Fruit fly (Drosophila melanogaster) whole organism, embryonic: ENCODE measurements around the gene CG7766.

ENCODE experiments used
- Abd-B ChIP-seq: fragments of 200-800 bp; sonication (Bioruptor generic); optimal IDR thresholded peaks from 2 replicates; lab custom pipeline; 2018; ENCODE audit warnings: missing biosample characterization, mild to moderate bottlenecking, missing genetic modification characterization, moderate library complexity
- Blimp-1 ChIP-seq: fragments of 200-800 bp; sonication (Bioruptor generic); optimal IDR thresholded peaks from 3 replicates; lab custom pipeline; 2018; ENCODE audit warnings: missing biosample characterization, missing genetic modification characterization, mild to moderate bottlenecking, moderate library complexity, missing genetic modification reagents
- CG10147 ChIP-seq: fragments of 200-800 bp; sonication (Bioruptor generic); optimal IDR thresholded peaks from 2 replicates; lab custom pipeline; 2019; ENCODE audit warnings: missing biosample characterization, mild to moderate bottlenecking, missing genetic modification characterization, moderate library complexity
- CG10209 ChIP-seq: fragments of 200-800 bp; sonication (Bioruptor generic); optimal IDR thresholded peaks from 3 replicates; lab custom pipeline; 2017; ENCODE audit warnings: missing biosample characterization, mild to moderate bottlenecking, missing genetic modification characterization, missing genetic modification reagents
- CG10267 ChIP-seq: fragments of 200-800 bp; sonication (Bioruptor generic); optimal IDR thresholded peaks from 2 replicates; lab custom pipeline; 2018; ENCODE audit warnings: missing biosample characterization, mild to moderate bottlenecking, missing genetic modification characterization, moderate library complexity
- CG12104 ChIP-seq: fragments of 200-800 bp; sonication (Bioruptor generic); optimal IDR thresholded peaks from 3 replicates; lab custom pipeline; 2016; ENCODE audit warnings: missing biosample characterization, missing genetic modification characterization
- CG13424 ChIP-seq: fragments of 200-800 bp; sonication (Bioruptor generic); optimal IDR thresholded peaks from 2 replicates; lab custom pipeline; 2019; ENCODE audit warnings: missing biosample characterization, mild to moderate bottlenecking, missing genetic modification characterization, moderate library complexity
- CG14667 ChIP-seq: fragments of 200-800 bp; sonication (Bioruptor generic); IDR thresholded peaks from 2 replicates; pipeline ENCODE4 v1.3.6; 2022; ENCODE audit warnings: missing biosample characterization, missing genetic modification characterization
- CG15011 ChIP-seq: fragments of 200-800 bp; sonication (Bioruptor generic); optimal IDR thresholded peaks from 3 replicates; lab custom pipeline; 2018; ENCODE audit warnings: missing biosample characterization, mild to moderate bottlenecking, missing genetic modification characterization
- CG15269 ChIP-seq: fragments of 200-800 bp; sonication (Bioruptor generic); optimal IDR thresholded peaks from 2 replicates; lab custom pipeline; 2018; ENCODE audit warnings: missing biosample characterization, mild to moderate bottlenecking, missing genetic modification characterization, moderate library complexity
- CG16815 ChIP-seq: fragments of 200-800 bp; sonication (Bioruptor generic); optimal IDR thresholded peaks from 3 replicates; lab custom pipeline; 2017; ENCODE audit warnings: missing biosample characterization, mild to moderate bottlenecking, missing genetic modification characterization
- CG17829 ChIP-seq: fragments of 200-800 bp; optimal IDR thresholded peaks from 2 replicates; lab custom pipeline; 2019; ENCODE audit warnings: missing biosample characterization, mild to moderate bottlenecking, missing genetic modification characterization, moderate library complexity
- CG18262 ChIP-seq: fragments of 200-800 bp; optimal IDR thresholded peaks from 3 replicates; lab custom pipeline; 2019; ENCODE audit warnings: missing biosample characterization, mild to moderate bottlenecking, missing genetic modification characterization, moderate library complexity
- CG32532 ChIP-seq: fragments of 200-800 bp; sonication (Bioruptor generic); IDR thresholded peaks from 2 replicates; pipeline ENCODE4 v1.3.6; 2022; ENCODE audit warnings: missing biosample characterization, missing genetic modification characterization
- CG5180 ChIP-seq: fragments of 200-800 bp; sonication (Bioruptor generic); optimal IDR thresholded peaks from 3 replicates; lab custom pipeline; 2017; ENCODE audit warnings: missing biosample characterization, missing genetic modification characterization, mild to moderate bottlenecking, moderate library complexity, missing genetic modification reagents
- CG6813 ChIP-seq: fragments of 200-800 bp; sonication (Bioruptor generic); optimal IDR thresholded peaks from 2 replicates; lab custom pipeline; 2017; ENCODE audit warnings: missing biosample characterization, missing genetic modification characterization, mild to moderate bottlenecking, moderate library complexity, missing genetic modification reagents
- CG6854 ChIP-seq: fragments of 200-800 bp; sonication (Bioruptor generic); optimal IDR thresholded peaks from 3 replicates; lab custom pipeline; 2017; ENCODE audit warnings: missing biosample characterization, mild to moderate bottlenecking, missing genetic modification characterization
- Camta ChIP-seq: fragments of 200-800 bp; sonication (Bioruptor generic); optimal IDR thresholded peaks from 2 replicates; lab custom pipeline; 2016; ENCODE audit warnings: missing biosample characterization, missing genetic modification characterization
- D ChIP-seq, 2 experiments: fragments of 200-800 bp in 1 of 2; fragments of >200 bp in 1 of 2; sonication (Bioruptor generic) in 1 of 2; optimal IDR thresholded peaks; 2 replicates in 1 of 2; 3 replicates in 1 of 2; lab custom pipeline; 2017; ENCODE audit warnings: mild to moderate bottlenecking in 1 of 2, missing biosample characterization in 1 of 2, missing genetic modification characterization in 1 of 2, missing genetic modification reagents in 1 of 2
- Eip74EF ChIP-seq, 2 experiments: fragments of 200-800 bp in 1 of 2; fragments of >200 bp in 1 of 2; sonication (Bioruptor generic) in 1 of 2; optimal IDR thresholded peaks; 2 replicates each; lab custom pipeline; 2017 to 2019; ENCODE audit warnings: missing biosample characterization in 2 of 2, missing genetic modification characterization in 2 of 2, mild to moderate bottlenecking in 1 of 2, moderate library complexity in 1 of 2
- Ets65A ChIP-seq: fragments of 200-800 bp; sonication (Bioruptor generic); peaks from one replicate; lab custom pipeline; 2016; ENCODE audit warnings: missing biosample characterization, missing genetic modification characterization
- HHEX ChIP-seq: fragments of 200-800 bp; sonication (Bioruptor generic); optimal IDR thresholded peaks from 3 replicates; lab custom pipeline; 2017; ENCODE audit warnings: missing biosample characterization, mild to moderate bottlenecking, missing genetic modification characterization, missing genetic modification reagents
- Med ChIP-seq: fragments of 200-800 bp; sonication (Bioruptor generic); peaks from one replicate; lab custom pipeline; 2016; ENCODE audit warnings: missing biosample characterization, missing genetic modification characterization, mild to moderate bottlenecking, inconsistent platforms, moderate library complexity
- NK7.1 ChIP-seq: fragments of 200-800 bp; sonication (Bioruptor generic); optimal IDR thresholded peaks from 3 replicates; lab custom pipeline; 2016; ENCODE audit warnings: missing biosample characterization, missing genetic modification characterization
- Ptx1 ChIP-seq: fragments of 200-800 bp; sonication (Bioruptor generic); IDR thresholded peaks from 2 replicates; pipeline ENCODE4 v1.3.6; 2022; ENCODE audit warnings: missing biosample characterization, missing genetic modification characterization
- Six4 ChIP-seq: fragments of 200-800 bp; sonication (Bioruptor generic); optimal IDR thresholded peaks from 2 replicates; lab custom pipeline; 2016; ENCODE audit warnings: missing biosample characterization, missing genetic modification characterization
- Xrp1 ChIP-seq: fragments of 200-800 bp; sonication (Bioruptor generic); IDR thresholded peaks from 2 replicates; pipeline ENCODE4 v1.3.6; 2022; ENCODE audit warnings: missing biosample characterization, missing genetic modification characterization
- az2 ChIP-seq: fragments of 200-800 bp; sonication (Bioruptor generic); optimal IDR thresholded peaks from 3 replicates; lab custom pipeline; 2016; ENCODE audit warnings: missing biosample characterization, missing genetic modification characterization
- chif ChIP-seq, 2 experiments: fragments of 200-800 bp; sonication (Bioruptor generic); optimal IDR thresholded peaks; 3 replicates each; lab custom pipeline; 2016; ENCODE audit warnings: missing biosample characterization in 2 of 2, missing genetic modification characterization in 2 of 2
- ci ChIP-seq: fragments of 200-800 bp; sonication (Bioruptor generic); IDR thresholded peaks from 3 replicates; pipeline ENCODE4 v1.3.6; 2022; ENCODE audit warnings: missing biosample characterization, missing genetic modification characterization
- crol ChIP-seq: fragments of 200-800 bp; sonication (Bioruptor generic); IDR thresholded peaks from 2 replicates; pipeline ENCODE4 v1.3.6; 2022; ENCODE audit warnings: missing biosample characterization, missing genetic modification characterization
- dmrt99B ChIP-seq: fragments of 200-800 bp; sonication (Bioruptor generic); optimal IDR thresholded peaks from 2 replicates; lab custom pipeline; 2018; ENCODE audit warnings: missing biosample characterization, mild to moderate bottlenecking, missing genetic modification characterization, moderate library complexity
- dpn ChIP-seq, 2 experiments: fragments of 200-800 bp; sonication (Bioruptor generic); optimal IDR thresholded peaks; 3 replicates each; lab custom pipeline; 2016; ENCODE audit warnings: missing biosample characterization in 2 of 2, missing genetic modification characterization in 2 of 2
- esg ChIP-seq: fragments of 200-800 bp; sonication (Bioruptor generic); conservative IDR thresholded peaks from 2 replicates; pipeline ENCODE4 v1.3.6; 2022; ENCODE audit warnings: missing biosample characterization, missing genetic modification characterization
- ham ChIP-seq: fragments of 200-800 bp; sonication (Bioruptor generic); IDR thresholded peaks from 2 replicates; pipeline ENCODE4 v1.3.6; 2022; ENCODE audit warnings: missing biosample characterization, missing genetic modification characterization
- hth ChIP-seq: fragments of >200 bp; optimal IDR thresholded peaks from 2 replicates; lab custom pipeline; 2017; ENCODE audit warnings: inconsistent platforms
- lbe ChIP-seq: fragments of 200-800 bp; sonication (Bioruptor generic); optimal IDR thresholded peaks from 2 replicates; lab custom pipeline; 2016; ENCODE audit warnings: missing biosample characterization, mild to moderate bottlenecking, missing genetic modification characterization
- lmd ChIP-seq: fragments of 200-800 bp; sonication (Bioruptor generic); IDR thresholded peaks from 2 replicates; pipeline ENCODE4 v1.3.6; 2022; ENCODE audit warnings: missing biosample characterization, missing genetic modification characterization
- nau ChIP-seq: fragments of 200-800 bp; sonication (Bioruptor generic); optimal IDR thresholded peaks from 3 replicates; lab custom pipeline; 2017; ENCODE audit warnings: missing biosample characterization, mild to moderate bottlenecking, missing genetic modification characterization, missing genetic modification reagents
- nerfin-1 ChIP-seq: fragments of 200-800 bp; sonication (Bioruptor generic); optimal IDR thresholded peaks from 3 replicates; lab custom pipeline; 2019; ENCODE audit warnings: missing biosample characterization, mild to moderate bottlenecking, missing genetic modification characterization, moderate library complexity
- nmo ChIP-seq: fragments of 200-800 bp; sonication (Bioruptor generic); optimal IDR thresholded peaks from 2 replicates; lab custom pipeline; 2018; ENCODE audit warnings: missing biosample characterization, mild to moderate bottlenecking, missing genetic modification characterization, moderate library complexity
- oc ChIP-seq: fragments of 200-800 bp; sonication (Bioruptor generic); optimal IDR thresholded peaks from 2 replicates; lab custom pipeline; 2018; ENCODE audit warnings: missing biosample characterization, mild to moderate bottlenecking, missing genetic modification characterization, moderate library complexity
- p53 ChIP-seq: fragments of 200-800 bp; sonication (Bioruptor generic); optimal IDR thresholded peaks from 2 replicates; lab custom pipeline; 2016; ENCODE audit warnings: missing biosample characterization, missing genetic modification characterization
- seq ChIP-seq: fragments of 200-800 bp; sonication (Bioruptor generic); IDR thresholded peaks from 2 replicates; pipeline ENCODE4 v1.3.6; 2022; ENCODE audit warnings: missing biosample characterization, missing genetic modification characterization
- so ChIP-seq: fragments of 200-800 bp; sonication (Bioruptor generic); IDR thresholded peaks from 3 replicates; pipeline ENCODE4 v1.3.6; 2022; ENCODE audit warnings: missing biosample characterization, missing genetic modification characterization
- tin ChIP-seq: fragments of 200-800 bp; sonication (Bioruptor generic); optimal IDR thresholded peaks from 3 replicates; lab custom pipeline; 2016; ENCODE audit warnings: missing biosample characterization, missing genetic modification characterization
- vnd ChIP-seq: fragments of 200-800 bp; sonication (Bioruptor generic); IDR thresholded peaks from 3 replicates; pipeline ENCODE4 v1.3.6; 2022; ENCODE audit warnings: missing biosample characterization, missing genetic modification characterization; ENCODE audit not compliant: partially characterized antibody
- z ChIP-seq: fragments of 200-800 bp; sonication (Bioruptor generic); IDR thresholded peaks from 3 replicates; pipeline ENCODE4 v1.3.6; 2022; ENCODE audit warnings: missing biosample characterization, missing genetic modification characterization

Gene CG7766

DNA sequence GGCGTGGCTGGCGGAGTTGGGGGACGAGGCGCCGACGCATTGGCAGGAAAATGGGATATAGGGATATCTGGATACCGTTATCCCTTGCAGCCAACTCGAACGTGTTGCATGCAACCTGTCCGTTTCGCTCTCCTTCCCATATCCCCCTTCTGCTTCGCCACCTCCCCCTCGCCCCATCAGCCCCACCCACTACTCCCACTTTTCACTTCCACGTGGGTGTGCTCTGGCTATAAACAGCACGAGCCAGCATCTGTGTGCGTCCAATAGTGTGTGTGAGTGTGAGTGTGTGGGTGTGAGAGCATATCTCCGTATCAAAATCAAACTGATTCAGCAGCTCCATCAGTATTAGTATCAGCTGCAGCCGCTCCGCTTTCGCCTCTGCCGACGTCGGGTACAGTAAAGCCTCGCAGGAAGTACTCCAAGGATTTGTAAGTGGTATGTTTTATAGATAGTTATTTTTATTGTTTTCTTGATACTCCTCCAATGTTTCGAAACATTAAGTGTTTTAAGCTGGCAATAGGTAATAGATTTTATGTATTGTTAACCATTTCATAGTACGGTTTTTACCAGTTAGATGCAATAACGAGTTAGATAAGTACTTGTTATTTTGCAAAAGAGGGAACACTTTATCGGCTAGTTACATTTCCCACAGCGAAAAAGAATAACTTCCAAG is 15.6 kb upstream of the CG7766 start (continued):
- TF ChIP-seq chif (GFP tag; optimal IDR thresholded peaks at IDR 0.05; lab: Kevin White, UChicago), result peak in 1 of 2 experiments; percentile 6
- no peak for TF ChIP-seq D (optimal IDR thresholded peaks at IDR 0.05; lab: Kevin White, UChicago)
- peak; percentile 59 for TF ChIP-seq D (GFP tag; optimal IDR thresholded peaks at IDR 0.05; lab: Kevin White, UChicago)
- no peak for TF ChIP-seq Ets65A (GFP tag; lab: Kevin White, UChicago)
- TF ChIP-seq p53 (GFP tag; lab: Kevin White, UChicago), result no peak
- peak; percentile 65 for TF ChIP-seq Blimp-1
- peak; percentile 2 for TF ChIP-seq CG10209 (GFP tag; lab: Kevin White, UChicago)
- TF ChIP-seq CG6813 (GFP tag; lab: Kevin White, UChicago), result peak; percentile 14
- TF ChIP-seq HHEX, result peak; percentile 46
- TF ChIP-seq CG18262 (tag; lab: Kevin White, UChicago), result peak; percentile 65
- no peak for TF ChIP-seq CG32532
- TF ChIP-seq tin (GFP tag; lab: Kevin White, UChicago), result peak; percentile 35
- TF ChIP-seq Eip74EF (GFP tag; optimal IDR thresholded peaks at IDR 0.05; lab: Kevin White, UChicago), result peak in 1 of 2 experiments; percentile 74
- peak; percentile 16 for TF ChIP-seq CG10267 (tag; lab: Kevin White, UChicago)
- TF ChIP-seq CG15269 (tag; lab: Kevin White, UChicago), result no peak
- TF ChIP-seq CG13424 (tag; lab: Kevin White, UChicago), result peak; percentile 37
- TF ChIP-seq seq (GFP tag; lab: Robert Waterston, UW), result no peak
- peak; percentile 49; the same call in 1 of the 3 replicates for TF ChIP-seq ci
- peak; percentile 84 for TF ChIP-seq crol (GFP tag; lab: Robert Waterston, UW)
- TF ChIP-seq dpn (GFP tag; optimal IDR thresholded peaks at IDR 0.05; lab: Kevin White, UChicago), result peak in 1 of 2 experiments; percentile 35
- peak; percentile 30; the same call in 1 of the 2 replicates for TF ChIP-seq CG14667 (GFP tag; lab: Robert Waterston, UW)
- no peak for TF ChIP-seq z
- TF ChIP-seq Ptx1 (GFP tag; lab: Robert Waterston, UW), result peak; percentile 53
- no peak for TF ChIP-seq vnd (GFP tag; lab: Robert Waterston, UW)
- TF ChIP-seq Xrp1 (GFP tag; lab: Robert Waterston, UW), result peak; percentile 44; the same call in 1 of the 2 replicates
- peak; percentile 47 for TF ChIP-seq Abd-B (GFP tag; lab: Kevin White, UChicago)
- peak; percentile 58 for TF ChIP-seq Med (GFP tag; lab: Kevin White, UChicago)
- peak; percentile 15 for TF ChIP-seq Six4
- TF ChIP-seq lbe (GFP tag; lab: Kevin White, UChicago), result no peak
- peak; percentile 68 for TF ChIP-seq nmo (GFP tag; lab: Kevin White, UChicago)
- TF ChIP-seq oc (tag; lab: Kevin White, UChicago), result no peak
- TF ChIP-seq CG17829 (tag; lab: Kevin White, UChicago), result peak; percentile 22
- no peak for TF ChIP-seq ham (GFP tag; lab: Robert Waterston, UW)
- peak; percentile 76 for TF ChIP-seq dmrt99B (tag; lab: Kevin White, UChicago)
- TF ChIP-seq nerfin-1 (tag; lab: Kevin White, UChicago), result peak; percentile 56
- TF ChIP-seq so (GFP tag; lab: Robert Waterston, UW), result peak; percentile 32; the same call in 1 of the 3 replicates
- peak; percentile 17 for TF ChIP-seq CG12104
- peak; percentile 57 for TF ChIP-seq lmd (GFP tag; lab: Robert Waterston, UW)
- TF ChIP-seq esg (GFP tag; lab: Robert Waterston, UW), result 0 out of 2 replicates have a peak, but pooled peaks have one; percentile 9
- TF ChIP-seq Camta, result peak; percentile 38
- TF ChIP-seq CG10147 (GFP tag; lab: Kevin White, UChicago), result peak; percentile 59
- TF ChIP-seq nau (GFP tag; lab: Kevin White, UChicago), result peak; percentile 49
- TF ChIP-seq CG5180 (GFP tag; lab: Kevin White, UChicago), result peak; percentile 97
- TF ChIP-seq NK7.1 (GFP tag; lab: Kevin White, UChicago), result peak; percentile 20
- TF ChIP-seq CG15011 (GFP tag; lab: Kevin White, UChicago), result peak; percentile 10
- no peak for TF ChIP-seq hth (lab: Kevin White, UChicago)
- TF ChIP-seq CG6854, result peak; percentile 30
- no peak for TF ChIP-seq az2
- no peak for TF ChIP-seq CG16815
